Worm (Caenorhabditis elegans): ENCODE results near the gene C14E2.4.

The C14E2.4 gene

DNA sequence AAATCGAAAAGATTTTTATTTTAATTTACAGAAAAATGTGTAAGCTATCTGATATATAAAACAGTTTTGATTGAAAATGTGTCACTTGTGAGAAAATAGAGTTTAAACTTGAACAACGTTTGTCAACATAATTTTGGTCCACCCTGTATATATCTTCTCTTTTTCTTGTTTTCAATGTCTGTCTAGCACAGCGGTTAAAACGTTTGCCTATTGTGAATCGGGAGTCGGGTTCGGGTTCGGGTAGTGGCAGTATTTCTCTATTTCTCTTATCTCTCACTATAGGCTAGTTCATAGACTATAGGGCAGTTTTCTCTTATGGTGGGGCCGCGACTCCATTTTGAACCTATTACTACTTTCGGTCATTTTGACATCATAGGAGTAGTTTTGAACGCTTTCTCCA, 30.0 kb downstream of the C14E2.4 start:
- TF ChIP-seq tbp1 (GFP tag; optimal IDR thresholded peaks at IDR 0.05) (peak; percentile 68), mes-4 (tag; optimal IDR thresholded peaks at IDR 0.05) (no peak), ccch-3 (GFP tag; optimal IDR thresholded peaks at IDR 0.05) (no peak), ZK185.1 (tag; optimal IDR thresholded peaks at IDR 0.05; ENCODE audit: poor library complexity, severe bottlenecking) (no peak), mcd-1 (GFP tag; IDR thresholded peaks at IDR 0.05) (no peak), sptf-2 (GFP tag; optimal IDR thresholded peaks at IDR 0.05) (no peak), ekl-4 (GFP tag; IDR thresholded peaks at IDR 0.05) (no peak), dpff-1 (tag; optimal IDR thresholded peaks at IDR 0.05) (no peak), rpc-1 (optimal IDR thresholded peaks at IDR 0.05) (peak; percentile 43), rpc-1 (tag; optimal IDR thresholded peaks at IDR 0.05) (peak; percentile 72), rcor-1 (GFP tag; IDR thresholded peaks at IDR 0.05) (no peak), C17E4.6 (GFP tag; IDR thresholded peaks at IDR 0.05) (no peak), B0261.1 (tag; optimal IDR thresholded peaks at IDR 0.05) (peak; percentile 25)

DNA sequence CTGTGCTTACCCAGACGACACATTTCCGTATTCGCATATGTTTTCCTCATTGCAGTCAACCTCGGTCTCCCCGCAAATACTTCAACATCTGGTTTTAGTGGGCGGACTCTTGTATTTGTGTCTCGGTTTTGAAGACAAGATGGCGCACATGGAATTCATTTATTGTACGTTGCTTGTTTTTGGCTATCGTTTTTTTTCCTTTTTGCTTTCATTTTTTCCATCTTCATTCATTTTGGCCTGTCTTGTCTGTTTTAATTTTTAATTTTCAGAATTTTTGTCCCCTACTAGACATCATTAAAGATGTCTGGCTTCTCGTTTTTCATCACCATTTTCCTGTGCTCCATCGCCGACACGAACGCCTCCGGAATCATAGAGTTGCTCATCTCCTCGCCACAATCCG, 34.5 kb downstream of the C14E2.4 start, which contains the start of gene arg-1:
TSS of gene arg-1 (plus strand) at position 301 of the 400 bp plus-strand sequence.
- TF ChIP-seq atf-7 (tag; optimal IDR thresholded peaks at IDR 0.05) (no peak), aptf-3 (GFP tag; IDR thresholded peaks at IDR 0.05) (no peak), nhr-179 (tag; optimal IDR thresholded peaks at IDR 0.05) (no peak), Y56A3A.18 (GFP tag; IDR thresholded peaks at IDR 0.05) (no peak), tbp1 (GFP tag; optimal IDR thresholded peaks at IDR 0.05) (no peak)

DNA sequence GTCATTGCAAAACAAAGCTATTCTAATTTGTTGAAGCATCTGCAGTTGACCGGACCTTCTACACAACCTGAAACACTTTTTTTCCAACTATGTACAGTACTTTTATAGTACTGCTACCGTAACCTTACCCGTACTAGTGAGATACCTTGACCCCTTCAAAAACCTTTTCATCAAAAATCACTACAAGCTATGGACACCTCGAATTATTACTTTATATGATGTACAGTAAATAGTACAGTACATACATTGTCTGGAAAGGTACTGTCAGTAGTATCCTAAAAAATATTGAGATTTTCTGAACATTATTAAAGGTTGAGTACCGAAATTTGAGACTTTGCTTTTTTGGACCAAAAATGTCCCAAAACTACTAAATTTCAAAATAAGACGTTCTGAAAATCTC, 35.4 kb downstream of the C14E2.4 start:
- no peak for TF ChIP-seq B0019.2 (GFP tag; conservative IDR thresholded peaks at IDR 0.05)
- TF ChIP-seq F37B4.10 (GFP tag; IDR thresholded peaks at IDR 0.05): no peak
- no peak for TF ChIP-seq snpc-3.4 (tag; optimal IDR thresholded peaks at IDR 0.05)
- no peak for TF ChIP-seq ztf-28 (GFP tag; IDR thresholded peaks at IDR 0.05)
- TF ChIP-seq nfyb-1 (GFP tag; IDR thresholded peaks at IDR 0.05): no peak
- no peak for TF ChIP-seq hrde-1 (tag; optimal IDR thresholded peaks at IDR 0.05; ENCODE audit: borderline replicate concordance)
- no peak for TF ChIP-seq lag-1 (GFP tag; IDR thresholded peaks at IDR 0.05)
- TF ChIP-seq ztf-25 (GFP tag; IDR thresholded peaks at IDR 0.05): no peak
- TF ChIP-seq F10E7.11 (tag; optimal IDR thresholded peaks at IDR 0.05): no peak
- TF ChIP-seq ceh-58 (GFP tag; IDR thresholded peaks at IDR 0.05): no peak
- no peak for TF ChIP-seq aptf-3 (GFP tag; IDR thresholded peaks at IDR 0.05)
- TF ChIP-seq T26A5.8 (tag; optimal IDR thresholded peaks at IDR 0.05): no peak
- TF ChIP-seq akir-1 (GFP tag; optimal IDR thresholded peaks at IDR 0.05): no peak
- no peak for TF ChIP-seq unc-130 (GFP tag; optimal IDR thresholded peaks at IDR 0.05)

DNA sequence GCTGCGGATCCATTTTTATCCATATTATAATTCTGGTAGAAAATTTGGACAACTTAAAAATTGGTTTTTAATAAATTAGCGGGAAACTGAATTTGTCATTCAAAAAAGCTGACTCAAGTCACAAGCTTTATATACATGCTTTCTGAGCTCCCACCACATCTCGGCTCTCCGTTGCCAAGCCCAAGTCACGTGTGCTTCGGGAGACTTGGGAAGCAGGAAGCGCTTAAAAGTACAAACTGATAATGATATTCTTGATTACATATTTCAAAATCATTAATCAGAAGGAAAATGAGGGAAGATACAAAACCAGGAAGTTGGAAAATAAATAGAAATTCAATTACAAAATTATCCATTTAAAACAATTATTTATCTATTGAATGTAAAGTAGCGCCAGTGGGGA, 43.1 kb downstream of the C14E2.4 start, which contains the start of gene elc-2:
TSS of gene elc-2 (minus strand) at position 101 of the 400 bp plus-strand sequence.
- TF ChIP-seq sptf-2 (GFP tag; optimal IDR thresholded peaks at IDR 0.05) (no peak), ceh-91 (GFP tag; IDR thresholded peaks at IDR 0.05) (no peak), rpc-1 (optimal IDR thresholded peaks at IDR 0.05) (no peak), rpc-1 (tag; optimal IDR thresholded peaks at IDR 0.05) (no peak), ceh-40 (GFP tag; IDR thresholded peaks at IDR 0.05) (no peak), bed-1 (GFP tag; IDR thresholded peaks at IDR 0.05) (no peak), athp-1 (tag; optimal IDR thresholded peaks at IDR 0.05) (no peak), Y79H2A.3 (GFP tag; conservative IDR thresholded peaks at IDR 0.05) (no peak), lsy-27 (tag; optimal IDR thresholded peaks at IDR 0.05; ENCODE audit: borderline replicate concordance, insufficient read depth) (no peak), tlf-1 (GFP tag; optimal IDR thresholded peaks at IDR 0.05) (no peak), cebp-1 (GFP tag; IDR thresholded peaks at IDR 0.05) (no peak), cebp-1 (tag; optimal IDR thresholded peaks at IDR 0.05) (no peak), egl-44 (GFP tag; IDR thresholded peaks at IDR 0.05) (no peak), B0019.2 (GFP tag; conservative IDR thresholded peaks at IDR 0.05) (no peak), Y53G8AR.9 (GFP tag; conservative IDR thresholded peaks at IDR 0.05) (no peak), zim-3 (tag; optimal IDR thresholded peaks at IDR 0.05) (no peak)
